Worm (Caenorhabditis elegans) whole organism, L4 larva: ENCODE data around the gene Y62E10A.13.

Experiments used
- F10B5.3 ChIP-seq: sonication (generic microtip); optimal IDR thresholded peaks from 2 replicates; lab custom pipeline; 2016; ENCODE audit warnings: mild to moderate bottlenecking, missing genetic modification characterization, missing compliant biosample characterization
- Y5F2A.4 ChIP-seq: fragments of 200-800 bp; sonication (Bioruptor generic); optimal IDR thresholded peaks from 2 replicates; lab custom pipeline; 2018; ENCODE audit warnings: mild to moderate bottlenecking, missing genetic modification characterization, missing compliant biosample characterization
- ces-1 ChIP-seq: fragments of 150-350 bp; sonication (generic microtip); optimal IDR thresholded peaks from 4 replicates; lab custom pipeline; 2014; ENCODE audit warnings: missing biosample characterization, missing genetic modification reagents, missing genetic modification characterization
- fkh-10 ChIP-seq: fragments of 150-350 bp; optimal IDR thresholded peaks from 2 replicates; lab custom pipeline; 2014; ENCODE audit warnings: missing biosample characterization, missing genetic modification reagents, missing genetic modification characterization
- jun-1 ChIP-seq: fragments of 150-350 bp; optimal IDR thresholded peaks from 2 replicates; lab custom pipeline; 2014; ENCODE audit warnings: missing biosample characterization, missing genetic modification reagents, missing genetic modification characterization
- lin-13 ChIP-seq: fragments of 150-350 bp; optimal IDR thresholded peaks from 2 replicates; lab custom pipeline; 2014; ENCODE audit warnings: missing biosample characterization, missing genetic modification reagents, missing genetic modification characterization
- snpc-4 ChIP-seq: fragments of 150-350 bp; optimal IDR thresholded peaks from 2 replicates; lab custom pipeline; 2014; ENCODE audit warnings: missing biosample characterization, missing genetic modification characterization
- tag-97 ChIP-seq: fragments of 200-800 bp; sonication (Bioruptor generic); IDR thresholded peaks from 2 replicates; pipeline ENCODE4 v1.3.6; 2022; ENCODE audit warnings: missing genetic modification characterization, missing compliant biosample characterization
- unc-130 ChIP-seq: sonication (generic microtip); optimal IDR thresholded peaks from 2 replicates; lab custom pipeline; 2016; ENCODE audit warnings: missing genetic modification reagents, missing genetic modification characterization, missing compliant biosample characterization
- unc-39 ChIP-seq: sonication (generic microtip); optimal IDR thresholded peaks from 2 replicates; lab custom pipeline; 2017; ENCODE audit warnings: missing biosample characterization, missing genetic modification characterization
- zag-1 ChIP-seq: fragments of 150-350 bp; optimal IDR thresholded peaks from 2 replicates; lab custom pipeline; 2014; ENCODE audit warnings: missing biosample characterization, missing genetic modification characterization

DNA sequence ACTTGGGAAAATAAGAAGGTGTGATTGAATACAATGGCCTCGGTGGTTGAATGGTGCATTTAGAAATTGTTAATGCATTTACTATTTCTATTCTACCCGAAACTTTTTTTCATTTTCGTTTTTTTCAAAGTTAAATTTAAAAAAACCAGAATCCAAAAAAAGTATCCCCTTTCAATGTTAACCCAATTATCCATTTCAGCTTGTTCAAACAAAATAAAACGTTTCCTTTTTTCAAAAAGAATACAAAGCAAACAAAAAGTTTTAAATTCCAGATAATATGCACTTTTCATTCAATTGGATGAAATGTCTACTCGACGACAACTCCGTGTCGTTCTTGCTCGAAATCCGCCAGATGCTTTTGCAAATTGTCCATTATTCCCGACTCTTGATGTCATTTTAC is 56.3 kb downstream of the Y62E10A.13 start, which contains the start of gene W02A2.5:
- TF ChIP-seq snpc-4: no peak
- TF ChIP-seq zag-1 (tag; lab: Kevin White, UChicago): no peak
- no peak for TF ChIP-seq unc-130
- TF ChIP-seq tag-97 (GFP tag; lab: Robert Waterston, UW): no peak
- no peak for TF ChIP-seq fkh-10
- no peak for TF ChIP-seq jun-1 (tag; lab: Kevin White, UChicago)
- TF ChIP-seq F10B5.3 (tag; lab: Kevin White, UChicago): no peak
- no peak for TF ChIP-seq Y5F2A.4 (GFP tag; lab: Kevin White, UChicago)
- no peak for TF ChIP-seq unc-39 (tag; lab: Kevin White, UChicago)
- TF ChIP-seq lin-13: no peak
- TF ChIP-seq ces-1 (GFP tag; lab: Kevin White, UChicago): no peak
